Worm (Caenorhabditis elegans) whole organism, early embryonic: ENCODE measurements around the gene syx-6.

Source experiments
- aly-1 ChIP-seq: sonication (generic microtip); optimal IDR thresholded peaks from 2 replicates; lab custom pipeline; 2016; ENCODE audit warnings: missing genetic modification characterization, missing compliant biosample characterization
- pes-1 ChIP-seq: fragments of 200-800 bp; sonication (Bioruptor generic); IDR thresholded peaks from 2 replicates; pipeline ENCODE4 v1.3.6; 2022; ENCODE audit warnings: missing genetic modification reagents, missing genetic modification characterization, missing compliant biosample characterization

DNA sequence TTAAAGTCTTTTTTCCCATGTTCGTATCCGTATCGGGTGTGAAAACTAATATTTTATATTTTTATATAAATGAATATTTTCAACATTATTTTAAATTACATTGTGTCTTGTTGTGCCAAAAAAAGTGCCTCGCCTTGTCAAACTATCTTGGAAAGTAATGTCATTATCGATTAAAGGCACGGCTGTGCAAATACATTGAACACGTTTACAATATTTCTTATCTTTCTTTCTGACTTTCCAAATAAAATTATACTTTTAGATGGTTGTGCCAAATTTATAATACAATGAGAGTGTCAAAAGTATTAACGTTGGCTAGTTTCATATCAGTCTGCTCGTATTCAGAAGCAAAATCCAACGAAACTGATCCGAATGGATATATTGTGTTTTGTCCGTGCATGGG is 1.2 kb downstream of the syx-6 start, which contains the start of gene pfut-1:
- no peak for TF ChIP-seq pes-1 (GFP tag; lab: Robert Waterston, UW)
- TF ChIP-seq aly-1 = no peak
